Fruit fly (Drosophila melanogaster) whole organism, embryonic: ENCODE results near the gene Hacd1.

Source experiments
- CG12391 ChIP-seq: fragments of 200-800 bp; sonication (Bioruptor generic); optimal IDR thresholded peaks from 3 replicates; lab custom pipeline; 2018; ENCODE audit warnings: missing biosample characterization, mild to moderate bottlenecking, missing genetic modification characterization, moderate library complexity
- CG13287 ChIP-seq: fragments of 200-800 bp; sonication (Bioruptor generic); IDR thresholded peaks from 2 replicates; pipeline ENCODE4 v1.3.6; 2022; ENCODE audit warnings: missing biosample characterization, missing genetic modification characterization; ENCODE audit not compliant: partially characterized antibody
- CG14710 ChIP-seq: fragments of 200-800 bp; sonication (Bioruptor generic); optimal IDR thresholded peaks from 3 replicates; lab custom pipeline; 2019; ENCODE audit warnings: missing biosample characterization, mild to moderate bottlenecking, missing genetic modification characterization, moderate library complexity
- CG16813 ChIP-seq: fragments of 200-800 bp; sonication (Bioruptor generic); IDR thresholded peaks from 3 replicates; pipeline ENCODE4 v1.3.6; 2022; ENCODE audit warnings: missing biosample characterization, missing genetic modification characterization; ENCODE audit not compliant: partially characterized antibody
- CG17328 ChIP-seq: fragments of 200-800 bp; sonication (Bioruptor generic); IDR thresholded peaks from 2 replicates; pipeline ENCODE4 v1.3.6; 2022; ENCODE audit warnings: missing biosample characterization, missing genetic modification characterization
- CG17361 ChIP-seq: fragments of 200-800 bp; sonication (Bioruptor generic); IDR thresholded peaks from 3 replicates; pipeline ENCODE4 v1.3.6; 2022; ENCODE audit warnings: missing biosample characterization, missing genetic modification characterization
- CG18011 ChIP-seq: fragments of 200-800 bp; sonication (Bioruptor generic); optimal IDR thresholded peaks from 2 replicates; lab custom pipeline; 2017; ENCODE audit warnings: missing biosample characterization, missing genetic modification characterization, mild to moderate bottlenecking, moderate library complexity, missing genotype
- CG30020 ChIP-seq: fragments of 200-800 bp; optimal IDR thresholded peaks from 2 replicates; lab custom pipeline; 2019; ENCODE audit warnings: missing biosample characterization, mild to moderate bottlenecking, missing genetic modification characterization, moderate library complexity
- CG34224 ChIP-seq: fragments of 200-800 bp; sonication (Bioruptor generic); IDR thresholded peaks from 3 replicates; pipeline ENCODE4 v1.3.6; 2022; ENCODE audit warnings: missing biosample characterization, missing genetic modification characterization; ENCODE audit not compliant: partially characterized antibody
- CG34422 ChIP-seq: fragments of 200-800 bp; sonication (Bioruptor generic); IDR thresholded peaks from 3 replicates; pipeline ENCODE4 v1.3.6; 2022; ENCODE audit warnings: missing biosample characterization, missing genetic modification characterization
- CG3847 ChIP-seq: fragments of 200-800 bp; sonication (Bioruptor generic); IDR thresholded peaks from 2 replicates; pipeline ENCODE4 v1.3.6; 2022; ENCODE audit warnings: missing biosample characterization, missing genetic modification characterization
- CG6254 ChIP-seq: fragments of 200-800 bp; sonication (Bioruptor generic); optimal IDR thresholded peaks from 3 replicates; lab custom pipeline; 2017; ENCODE audit warnings: mild to moderate bottlenecking, missing biosample characterization, missing genetic modification reagents, missing genetic modification characterization
- CG6654 ChIP-seq: fragments of 200-800 bp; sonication (Bioruptor generic); optimal IDR thresholded peaks from 2 replicates; lab custom pipeline; 2017; ENCODE audit warnings: missing biosample characterization, mild to moderate bottlenecking, missing genetic modification characterization
- CG7839 ChIP-seq: fragments of 200-800 bp; sonication (Bioruptor generic); optimal IDR thresholded peaks from 3 replicates; lab custom pipeline; 2018; ENCODE audit warnings: missing biosample characterization, mild to moderate bottlenecking, missing genetic modification characterization, moderate library complexity
- CHES-1-like ChIP-seq: fragments of 200-800 bp; sonication (Bioruptor generic); optimal IDR thresholded peaks from 2 replicates; lab custom pipeline; 2016; ENCODE audit warnings: missing biosample characterization, missing genetic modification characterization
- Deaf1 ChIP-seq: fragments of 200-800 bp; optimal IDR thresholded peaks from 3 replicates; lab custom pipeline; 2019; ENCODE audit warnings: missing biosample characterization, mild to moderate bottlenecking, missing genetic modification characterization, moderate library complexity
- Dll ChIP-seq: fragments of 200-800 bp; sonication (Bioruptor generic); IDR thresholded peaks from 4 replicates; pipeline ENCODE4 v1.3.6; 2022; ENCODE audit warnings: missing biosample characterization, missing genetic modification characterization; ENCODE audit not compliant: partially characterized antibody
- Dp ChIP-seq: fragments of 200-800 bp; sonication (Bioruptor generic); optimal IDR thresholded peaks from 2 replicates; lab custom pipeline; 2018; ENCODE audit warnings: missing biosample characterization, mild to moderate bottlenecking, missing genetic modification characterization, moderate library complexity
- E2f2 ChIP-seq: fragments of 200-800 bp; sonication (Bioruptor generic); IDR thresholded peaks from 2 replicates; pipeline ENCODE4 v1.3.6; 2022; ENCODE audit warnings: missing biosample characterization, missing genetic modification characterization
- Ets97D ChIP-seq: fragments of 200-800 bp; sonication (Bioruptor generic); optimal IDR thresholded peaks from 3 replicates; lab custom pipeline; 2016; ENCODE audit warnings: missing biosample characterization, missing genetic modification characterization
- Fer3 ChIP-seq: fragments of 200-800 bp; sonication (Bioruptor generic); optimal IDR thresholded peaks from 2 replicates; lab custom pipeline; 2018; ENCODE audit warnings: missing biosample characterization, mild to moderate bottlenecking, missing genetic modification characterization, moderate library complexity
- HmgZ ChIP-seq: fragments of 200-800 bp; sonication (Bioruptor generic); optimal IDR thresholded peaks from 2 replicates; lab custom pipeline; 2018; ENCODE audit warnings: missing biosample characterization, mild to moderate bottlenecking, missing genetic modification characterization
- Max ChIP-seq: fragments of 200-800 bp; sonication (Bioruptor generic); optimal IDR thresholded peaks from 2 replicates; lab custom pipeline; 2016; ENCODE audit warnings: missing biosample characterization, mild to moderate bottlenecking, missing genetic modification characterization
- Nf-YA ChIP-seq: fragments of 200-800 bp; sonication (Bioruptor generic); IDR thresholded peaks from 2 replicates; pipeline ENCODE4 v1.3.6; 2022; ENCODE audit warnings: missing biosample characterization, missing genetic modification characterization
- Sry-β ChIP-seq: fragments of 200-800 bp; sonication (Bioruptor generic); optimal IDR thresholded peaks from 2 replicates; lab custom pipeline; 2018; ENCODE audit warnings: missing biosample characterization, mild to moderate bottlenecking, missing genetic modification characterization, moderate library complexity
- amos ChIP-seq: fragments of 200-800 bp; sonication (Bioruptor generic); IDR thresholded peaks from 2 replicates; pipeline ENCODE4 v1.3.6; 2022; ENCODE audit warnings: missing biosample characterization, missing genetic modification characterization; ENCODE audit not compliant: partially characterized antibody
- ato ChIP-seq: fragments of 200-800 bp; sonication (Bioruptor generic); IDR thresholded peaks from 2 replicates; pipeline ENCODE4 v1.3.6; 2022; ENCODE audit warnings: missing biosample characterization, missing genetic modification characterization; ENCODE audit not compliant: partially characterized antibody
- bigmax ChIP-seq: fragments of 200-800 bp; sonication (Bioruptor generic); optimal IDR thresholded peaks from 2 replicates; lab custom pipeline; 2018; ENCODE audit warnings: missing biosample characterization, mild to moderate bottlenecking, missing genetic modification characterization
- br ChIP-seq: fragments of >200 bp; optimal IDR thresholded peaks from 2 replicates; lab custom pipeline; 2017
- cad ChIP-seq: fragments of >200 bp; optimal IDR thresholded peaks from 2 replicates; lab custom pipeline; 2017; ENCODE audit warnings: missing biosample characterization, missing genetic modification characterization
- cg ChIP-seq: fragments of 200-800 bp; sonication (Bioruptor generic); optimal IDR thresholded peaks from 3 replicates; lab custom pipeline; 2019; ENCODE audit warnings: missing biosample characterization, mild to moderate bottlenecking, missing genetic modification characterization, moderate library complexity
- chif ChIP-seq, 2 experiments: fragments of 200-800 bp; sonication (Bioruptor generic); optimal IDR thresholded peaks; 3 replicates each; lab custom pipeline; 2016; ENCODE audit warnings: missing biosample characterization in 2 of 2, missing genetic modification characterization in 2 of 2
- crol ChIP-seq: fragments of 200-800 bp; sonication (Bioruptor generic); IDR thresholded peaks from 2 replicates; pipeline ENCODE4 v1.3.6; 2022; ENCODE audit warnings: missing biosample characterization, missing genetic modification characterization
- dati ChIP-seq: fragments of 200-800 bp; sonication (Bioruptor generic); IDR thresholded peaks from 2 replicates; pipeline ENCODE4 v1.3.6; 2022; ENCODE audit warnings: missing biosample characterization, missing genetic modification characterization
- hkb ChIP-seq, 2 experiments: fragments of 200-800 bp in 1 of 2; fragments of >200 bp in 1 of 2; sonication (Bioruptor generic) in 1 of 2; IDR thresholded peaks in 1 of 2; optimal IDR thresholded peaks in 1 of 2; 2 replicates each; pipeline versions ENCODE4 v1.3.6 to Lab custom; 2017 to 2022; ENCODE audit warnings: missing biosample characterization in 1 of 2, missing genetic modification characterization in 1 of 2
- knrl ChIP-seq: fragments of 200-800 bp; sonication (Bioruptor generic); IDR thresholded peaks from 3 replicates; pipeline ENCODE4 v1.3.6; 2022; ENCODE audit warnings: missing biosample characterization, missing genetic modification characterization; ENCODE audit not compliant: partially characterized antibody
- lab ChIP-seq: fragments of 200-800 bp; sonication (Bioruptor generic); optimal IDR thresholded peaks from 3 replicates; lab custom pipeline; 2017; ENCODE audit warnings: missing biosample characterization, missing genetic modification characterization, mild to moderate bottlenecking, moderate library complexity, missing genetic modification reagents
- nerfin-1 ChIP-seq: fragments of 200-800 bp; sonication (Bioruptor generic); optimal IDR thresholded peaks from 3 replicates; lab custom pipeline; 2019; ENCODE audit warnings: missing biosample characterization, mild to moderate bottlenecking, missing genetic modification characterization, moderate library complexity
- nerfin-2 ChIP-seq: fragments of 200-800 bp; sonication (Bioruptor generic); IDR thresholded peaks from 2 replicates; pipeline ENCODE4 v1.3.6; 2022; ENCODE audit warnings: missing biosample characterization, missing genetic modification characterization; ENCODE audit not compliant: partially characterized antibody
- nmo ChIP-seq: fragments of 200-800 bp; sonication (Bioruptor generic); optimal IDR thresholded peaks from 2 replicates; lab custom pipeline; 2018; ENCODE audit warnings: missing biosample characterization, mild to moderate bottlenecking, missing genetic modification characterization, moderate library complexity
- otp ChIP-seq: fragments of 200-800 bp; sonication (Bioruptor generic); IDR thresholded peaks from 3 replicates; pipeline ENCODE4, ENCODE4 v1.3.6; 2022; ENCODE audit warnings: missing biosample characterization, missing genetic modification characterization
- pfk ChIP-seq: fragments of 200-800 bp; sonication (Bioruptor generic); optimal IDR thresholded peaks from 2 replicates; lab custom pipeline; 2018; ENCODE audit warnings: missing biosample characterization, mild to moderate bottlenecking, missing genetic modification characterization, moderate library complexity
- pum ChIP-seq: fragments of 200-800 bp; sonication (Bioruptor generic); optimal IDR thresholded peaks from 2 replicates; lab custom pipeline; 2016; ENCODE audit warnings: missing biosample characterization, missing genetic modification characterization
- pzg ChIP-seq: fragments of 200-800 bp; sonication (Bioruptor generic); optimal IDR thresholded peaks from 3 replicates; lab custom pipeline; 2018; ENCODE audit warnings: missing biosample characterization, mild to moderate bottlenecking, missing genetic modification characterization, moderate library complexity
- stwl ChIP-seq: fragments of 200-800 bp; sonication (Bioruptor generic); optimal IDR thresholded peaks from 3 replicates; lab custom pipeline; 2018; ENCODE audit warnings: missing biosample characterization, mild to moderate bottlenecking, missing genetic modification characterization, moderate library complexity
- trem ChIP-seq: fragments of 200-800 bp; optimal IDR thresholded peaks from 3 replicates; lab custom pipeline; 2019; ENCODE audit warnings: missing biosample characterization, mild to moderate bottlenecking, missing genetic modification characterization, moderate library complexity
- unpg ChIP-seq: fragments of 200-800 bp; sonication (Bioruptor generic); optimal IDR thresholded peaks from 3 replicates; lab custom pipeline; 2018; ENCODE audit warnings: missing biosample characterization, mild to moderate bottlenecking, missing genetic modification characterization, moderate library complexity
- vnd ChIP-seq: fragments of 200-800 bp; sonication (Bioruptor generic); IDR thresholded peaks from 3 replicates; pipeline ENCODE4 v1.3.6; 2022; ENCODE audit warnings: missing biosample characterization, missing genetic modification characterization; ENCODE audit not compliant: partially characterized antibody
- z ChIP-seq: fragments of 200-800 bp; sonication (Bioruptor generic); IDR thresholded peaks from 3 replicates; pipeline ENCODE4 v1.3.6; 2022; ENCODE audit warnings: missing biosample characterization, missing genetic modification characterization

Gene Hacd1

dm6 chr2L:12038177-12038581, 36.1 kb upstream of the Hacd1 start, which contains the start of gene Tom70 (continued):
- TF ChIP-seq CG16813 (GFP tag; lab: Robert Waterston, UW) = peak; percentile 51
- TF ChIP-seq chif (GFP tag; optimal IDR thresholded peaks at IDR 0.05; lab: Kevin White, UChicago) = no peak
- no peak for TF ChIP-seq CG3847
- TF ChIP-seq CG17328 (GFP tag; lab: Robert Waterston, UW) = no peak
- no peak for TF ChIP-seq Nf-YA (GFP tag; lab: Robert Waterston, UW)
- TF ChIP-seq br (lab: Kevin White, UChicago) = no peak
- TF ChIP-seq dati (GFP tag; lab: Robert Waterston, UW) = no peak
- peak; percentile 48; the same call in 2 of the 3 replicates for TF ChIP-seq vnd (GFP tag; lab: Robert Waterston, UW)
- peak; percentile 5 for TF ChIP-seq CG30020 (tag; lab: Kevin White, UChicago)
- TF ChIP-seq CG6654 (GFP tag; lab: Kevin White, UChicago) = no peak
- TF ChIP-seq cg (GFP tag; lab: Kevin White, UChicago) = no peak
- TF ChIP-seq bigmax = peak; percentile 95
- TF ChIP-seq amos (GFP tag; lab: Robert Waterston, UW) = peak; percentile 54; the same call in 1 of the 2 replicates
- TF ChIP-seq crol (GFP tag; lab: Robert Waterston, UW) = 0 out of 2 replicates have a peak, but pooled peaks have one; percentile 10
- TF ChIP-seq CG6254 (GFP tag; lab: Kevin White, UChicago) = no peak
- no peak for TF ChIP-seq CHES-1-like (GFP tag; lab: Kevin White, UChicago)
- peak; percentile 63; the same call in 3 of the 4 replicates for TF ChIP-seq Dll
- TF ChIP-seq cad (GFP tag; lab: Kevin White, UChicago) = no peak
- peak; percentile 51 for TF ChIP-seq nerfin-1 (tag; lab: Kevin White, UChicago)
- TF ChIP-seq Sry-β (GFP tag; lab: Kevin White, UChicago) = peak; percentile 52
- peak; percentile 67 for TF ChIP-seq CG34224 (GFP tag; lab: Robert Waterston, UW)
- peak; percentile 75; the same call in 1 of the 3 replicates for TF ChIP-seq CG34422
- TF ChIP-seq otp (GFP tag; lab: Robert Waterston, UW) = no peak
- TF ChIP-seq pum (GFP tag; lab: Kevin White, UChicago) = no peak
- no peak for TF ChIP-seq CG7839 (tag; lab: Kevin White, UChicago)
- no peak for TF ChIP-seq pfk (GFP tag; lab: Kevin White, UChicago)
- peak; percentile 17 for TF ChIP-seq Ets97D (GFP tag; lab: Kevin White, UChicago)
- peak; percentile 62 for TF ChIP-seq stwl (tag; lab: Kevin White, UChicago)
- TF ChIP-seq Dp (GFP tag; lab: Kevin White, UChicago) = peak; percentile 36
- TF ChIP-seq CG14710 (tag; lab: Kevin White, UChicago) = peak; percentile 16
- peak; percentile 63 for TF ChIP-seq pzg (GFP tag; lab: Kevin White, UChicago)
- TF ChIP-seq HmgZ = peak; percentile 19
- peak; percentile 38 for TF ChIP-seq trem (tag; lab: Kevin White, UChicago)
- no peak for TF ChIP-seq Deaf1 (tag; lab: Kevin White, UChicago)
- TF ChIP-seq nerfin-2 (GFP tag; lab: Robert Waterston, UW) = no peak
- TF ChIP-seq CG12391 = no peak
- peak; percentile 55 for TF ChIP-seq CG13287
- no peak for TF ChIP-seq Fer3 (tag; lab: Kevin White, UChicago)
- peak; percentile 8 for TF ChIP-seq Max
- TF ChIP-seq z (GFP tag; lab: Robert Waterston, UW) = no peak
- TF ChIP-seq E2f2 = peak; percentile 53
- no peak for TF ChIP-seq hkb (optimal IDR thresholded peaks at IDR 0.05; lab: Kevin White, UChicago)
- no peak for TF ChIP-seq hkb (GFP tag; IDR thresholded peaks at IDR 0.05; lab: Robert Waterston, UW)
- no peak for TF ChIP-seq lab (GFP tag; lab: Kevin White, UChicago)
- no peak for TF ChIP-seq CG18011
- TF ChIP-seq unpg = no peak
- 0 out of 2 replicates have a peak, but pooled peaks have one; percentile 21 for TF ChIP-seq ato
- TF ChIP-seq CG17361 (GFP tag; lab: Robert Waterston, UW) = no peak
- peak; percentile 47; the same call in 1 of the 3 replicates for TF ChIP-seq knrl (GFP tag; lab: Robert Waterston, UW)
- no peak for TF ChIP-seq nmo (GFP tag; lab: Kevin White, UChicago)
